Worm (Caenorhabditis elegans): ENCODE data around the gene ctsa-1.2.

ctsa-1.2 gene

ce11 chrII:11722164-11722563 is 17.0 kb upstream of the ctsa-1.2 start (continued):
- TF ChIP-seq nhr-85 (tag) (no peak), tbx-2 (tag; optimal IDR thresholded peaks at IDR 0.05) (no peak), aha-1 (tag; optimal IDR thresholded peaks at IDR 0.05) (no peak), lin-14 (GFP tag; optimal IDR thresholded peaks at IDR 0.05) (no peak), egl-13 (tag; optimal IDR thresholded peaks at IDR 0.05) (no peak), ceh-82 (tag; optimal IDR thresholded peaks at IDR 0.05) (no peak), nhr-77 (tag; optimal IDR thresholded peaks at IDR 0.05) (no peak), snpc-4 (tag; optimal IDR thresholded peaks at IDR 0.05) (no peak)

ce11 chrII:11723904-11724303 is 15.3 kb upstream of the ctsa-1.2 start, which contains the start of gene ldh-1:
ldh-1 (plus strand) TSS chrII:11724204.
- TF ChIP-seq vab-15 (tag; optimal IDR thresholded peaks at IDR 0.05) (no peak), dsc-1 (tag; optimal IDR thresholded peaks at IDR 0.05) (peak; percentile 40)

ce11 chrII:11724362-11724761 is 14.8 kb upstream of the ctsa-1.2 start:
- TF ChIP-seq mep-1 (tag; optimal IDR thresholded peaks at IDR 0.05) (peak; percentile 48), C34B4.2 (tag; optimal IDR thresholded peaks at IDR 0.05) (no peak), fkh-8 (tag; optimal IDR thresholded peaks at IDR 0.05) (no peak), lsy-2 (tag; optimal IDR thresholded peaks at IDR 0.05) (peak; percentile 23 to 44), nhr-47 (tag; optimal IDR thresholded peaks at IDR 0.05) (peak; percentile 50), snu-23 (GFP tag; optimal IDR thresholded peaks at IDR 0.05) (peak; percentile 79), ces-1 (GFP tag; optimal IDR thresholded peaks at IDR 0.05) (peak; percentile 1), dpl-1 (GFP tag; optimal IDR thresholded peaks at IDR 0.05) (peak in 2 of 3 experiments; percentile 4 to 41), fos-1 (tag; optimal IDR thresholded peaks at IDR 0.05) (no peak), vab-15 (tag; optimal IDR thresholded peaks at IDR 0.05) (no peak), swsn-7 (tag; optimal IDR thresholded peaks at IDR 0.05) (peak; percentile 51), irx-1 (tag; optimal IDR thresholded peaks at IDR 0.05) (peak; percentile 29), skn-1 (tag; optimal IDR thresholded peaks at IDR 0.05) (peak; percentile 14), egl-27 (tag; optimal IDR thresholded peaks at IDR 0.05) (no peak), lin-35 (GFP tag; optimal IDR thresholded peaks at IDR 0.05) (peak; percentile 27 to 52), tlp-1 (tag; optimal IDR thresholded peaks at IDR 0.05) (no peak), pqm-1 (tag; optimal IDR thresholded peaks at IDR 0.05) (no peak), lin-14 (GFP tag; optimal IDR thresholded peaks at IDR 0.05) (peak; percentile 89), alr-1 (tag; optimal IDR thresholded peaks at IDR 0.05; ENCODE audit: borderline replicate concordance) (no peak), ztf-11 (tag; optimal IDR thresholded peaks at IDR 0.05) (no peak), nhr-20 (tag; optimal IDR thresholded peaks at IDR 0.05) (peak; percentile 77), rnt-1 (tag; optimal IDR thresholded peaks at IDR 0.05) (peak; percentile 39), hlh-4 (tag; optimal IDR thresholded peaks at IDR 0.05) (no peak), ets-5 (GFP tag; IDR thresholded peaks at IDR 0.05) (no peak), aly-2 (tag; optimal IDR thresholded peaks at IDR 0.05) (no peak), nhr-19 (GFP tag; conservative IDR thresholded peaks at IDR 0.05) (peak; percentile 61), zip-4 (GFP tag; optimal IDR thresholded peaks at IDR 0.05) (no peak), xbp-1 (tag; optimal IDR thresholded peaks at IDR 0.05) (peak; percentile 44), nhr-12 (tag; optimal IDR thresholded peaks at IDR 0.05) (no peak), aha-1 (tag; optimal IDR thresholded peaks at IDR 0.05) (no peak), nhr-11 (tag; optimal IDR thresholded peaks at IDR 0.05) (no peak), ceh-90 (tag; optimal IDR thresholded peaks at IDR 0.05) (no peak), tbx-2 (tag; optimal IDR thresholded peaks at IDR 0.05) (peak; percentile 43), lin-15B (tag; optimal IDR thresholded peaks at IDR 0.05) (no peak), ama-1 (optimal IDR thresholded peaks at IDR 0.05) (no peak), mdl-1 (tag; optimal IDR thresholded peaks at IDR 0.05) (no peak), ceh-88 (GFP tag; IDR thresholded peaks at IDR 0.05) (no peak), jun-1 (tag; optimal IDR thresholded peaks at IDR 0.05) (no peak), pax-3 (tag; optimal IDR thresholded peaks at IDR 0.05) (no peak), C16A3.4 (tag; optimal IDR thresholded peaks at IDR 0.05) (no peak), hlh-17 (GFP tag; optimal IDR thresholded peaks at IDR 0.05; ENCODE audit: borderline replicate concordance) (no peak), efl-1 (optimal IDR thresholded peaks at IDR 0.05) (peak; percentile 27 to 38), efl-1 (GFP tag; optimal IDR thresholded peaks at IDR 0.05 in 1 of 2) (peak in 1 of 2 experiments; percentile 43), ceh-82 (tag; optimal IDR thresholded peaks at IDR 0.05) (peak in 1 of 3 experiments; percentile 41), lir-3 (tag; optimal IDR thresholded peaks at IDR 0.05; ENCODE audit: poor library complexity) (no peak)

Measured in whole organism, L1 larva.